Fruit fly (Drosophila melanogaster) whole organism, prepupa: ENCODE results near the gene sni.
A peak's percentile ranks its signal among the peaks of the same experiment; 100 is the strongest.

Experiments used
- CG10631 ChIP-seq: fragments of 200-800 bp; sonication (Bioruptor generic); optimal IDR thresholded peaks from 2 replicates; lab custom pipeline; 2016; ENCODE audit warnings: missing biosample characterization, missing genetic modification characterization
- CG10669 ChIP-seq: fragments of 200-800 bp; sonication (Bioruptor generic); optimal IDR thresholded peaks from 3 replicates; lab custom pipeline; 2018; ENCODE audit warnings: missing biosample characterization, mild to moderate bottlenecking, missing genetic modification characterization, moderate library complexity
- CG11294 ChIP-seq: fragments of 200-800 bp; sonication (Bioruptor generic); IDR thresholded peaks from 2 replicates; pipeline ENCODE4 v1.3.6; 2022; ENCODE audit warnings: missing biosample characterization, missing genetic modification characterization
- CG11762 ChIP-seq: fragments of 200-800 bp; sonication (Bioruptor generic); optimal IDR thresholded peaks from 3 replicates; lab custom pipeline; 2016; ENCODE audit warnings: missing biosample characterization, missing genetic modification characterization; ENCODE audit not compliant: insufficient read depth
- CG11902 ChIP-seq: fragments of 200-800 bp; sonication (Bioruptor generic); optimal IDR thresholded peaks from 3 replicates; lab custom pipeline; 2016; ENCODE audit warnings: missing biosample characterization, missing genetic modification characterization
- CG1621 ChIP-seq: fragments of 200-800 bp; sonication (Bioruptor generic); optimal IDR thresholded peaks from 3 replicates; lab custom pipeline; 2018; ENCODE audit warnings: missing biosample characterization, mild to moderate bottlenecking, missing genetic modification characterization
- CG16779 ChIP-seq: fragments of 200-800 bp; sonication (Bioruptor generic); optimal IDR thresholded peaks from 3 replicates; lab custom pipeline; 2017; ENCODE audit warnings: missing biosample characterization, mild to moderate bottlenecking, missing genetic modification characterization
- CG3032 ChIP-seq: fragments of 200-800 bp; optimal IDR thresholded peaks from 2 replicates; lab custom pipeline; 2019; ENCODE audit warnings: missing biosample characterization, mild to moderate bottlenecking, missing genetic modification characterization, moderate library complexity
- CG31627 ChIP-seq: fragments of 200-800 bp; sonication (Bioruptor generic); optimal IDR thresholded peaks from 3 replicates; lab custom pipeline; 2016; ENCODE audit warnings: missing biosample characterization, missing genetic modification characterization
- CG34406 ChIP-seq: fragments of 200-800 bp; sonication (Bioruptor generic); optimal IDR thresholded peaks from 3 replicates; lab custom pipeline; 2016; ENCODE audit warnings: missing biosample characterization, missing genetic modification characterization
- CG3919 ChIP-seq: fragments of 200-800 bp; sonication (Bioruptor generic); optimal IDR thresholded peaks from 3 replicates; lab custom pipeline; 2016; ENCODE audit warnings: missing biosample characterization, missing genetic modification characterization
- CG6163 ChIP-seq: fragments of 200-800 bp; sonication (Bioruptor generic); IDR thresholded peaks from 3 replicates; pipeline ENCODE4 v1.3.6; 2022; ENCODE audit warnings: missing biosample characterization, missing genetic modification characterization
- CG6792 ChIP-seq: fragments of 200-800 bp; sonication (Bioruptor generic); optimal IDR thresholded peaks from 3 replicates; lab custom pipeline; 2016; ENCODE audit warnings: missing biosample characterization, missing genetic modification characterization
- CG6808 ChIP-seq: fragments of 200-800 bp; sonication (Bioruptor generic); optimal IDR thresholded peaks from 3 replicates; lab custom pipeline; 2017; ENCODE audit warnings: missing biosample characterization, missing genetic modification characterization, mild to moderate bottlenecking, moderate library complexity, missing genetic modification reagents
- CG6854 ChIP-seq: fragments of 200-800 bp; sonication (Bioruptor generic); optimal IDR thresholded peaks from 2 replicates; lab custom pipeline; 2017; ENCODE audit warnings: missing biosample characterization, mild to moderate bottlenecking, missing genetic modification characterization
- CG7368 ChIP-seq: fragments of 200-800 bp; sonication (Bioruptor generic); optimal IDR thresholded peaks from 3 replicates; lab custom pipeline; 2016; ENCODE audit warnings: missing biosample characterization, missing genetic modification characterization
- CG8119 ChIP-seq: fragments of 200-800 bp; sonication (Bioruptor generic); IDR thresholded peaks from 3 replicates; pipeline ENCODE4 v1.3.6; 2022; ENCODE audit warnings: missing biosample characterization, missing genetic modification characterization
- CG8319 ChIP-seq: fragments of 200-800 bp; sonication (Bioruptor generic); optimal IDR thresholded peaks from 3 replicates; lab custom pipeline; 2016; ENCODE audit warnings: missing biosample characterization, missing genetic modification characterization
- CG8632 ChIP-seq: fragments of 200-800 bp; sonication (Bioruptor generic); optimal IDR thresholded peaks from 3 replicates; lab custom pipeline; 2016; ENCODE audit warnings: missing biosample characterization, missing genetic modification characterization
- Eip75B ChIP-seq: fragments of 200-800 bp; sonication (Bioruptor generic); optimal IDR thresholded peaks from 3 replicates; lab custom pipeline; 2016; ENCODE audit warnings: missing biosample characterization, missing genetic modification characterization
- Eip78C ChIP-seq: fragments of 200-800 bp; sonication (Bioruptor generic); peaks from one replicate; lab custom pipeline; 2016; ENCODE audit warnings: missing biosample characterization, missing genetic modification characterization
- Ets21C ChIP-seq: fragments of 200-800 bp; sonication (Bioruptor generic); optimal IDR thresholded peaks from 3 replicates; lab custom pipeline; 2016; ENCODE audit warnings: missing biosample characterization, missing genetic modification characterization
- Gug ChIP-seq: fragments of 200-800 bp; sonication (Bioruptor generic); IDR thresholded peaks from 2 replicates; pipeline ENCODE4 v1.3.6; 2022; ENCODE audit warnings: missing biosample characterization, missing genetic modification characterization
- Hr38 ChIP-seq: sonication (Bioruptor generic); optimal IDR thresholded peaks from 2 replicates; lab custom pipeline; 2016; ENCODE audit warnings: missing biosample characterization, missing genetic modification characterization
- Met ChIP-seq: fragments of 200-800 bp; sonication (Bioruptor generic); optimal IDR thresholded peaks from 3 replicates; lab custom pipeline; 2016; ENCODE audit warnings: missing biosample characterization, missing genetic modification characterization
- Smox ChIP-seq: fragments of 200-800 bp; sonication (Bioruptor generic); optimal IDR thresholded peaks from 3 replicates; lab custom pipeline; 2016; ENCODE audit warnings: missing biosample characterization, missing genetic modification characterization
- Sox102F ChIP-seq: fragments of 200-800 bp; sonication (Bioruptor generic); optimal IDR thresholded peaks from 2 replicates; lab custom pipeline; 2016; ENCODE audit warnings: missing biosample characterization, mild to moderate bottlenecking, missing genetic modification characterization
- achi ChIP-seq: fragments of 200-800 bp; sonication (Bioruptor generic); optimal IDR thresholded peaks from 3 replicates; lab custom pipeline; 2016; ENCODE audit warnings: missing biosample characterization, missing genetic modification characterization
- eg ChIP-seq: fragments of 200-800 bp; sonication (Bioruptor generic); IDR thresholded peaks from 3 replicates; pipeline ENCODE4 v1.3.6; 2022; ENCODE audit warnings: missing biosample characterization, missing genetic modification characterization
- fd59A ChIP-seq: fragments of 200-800 bp; sonication (Bioruptor generic); optimal IDR thresholded peaks from 2 replicates; lab custom pipeline; 2017; ENCODE audit warnings: missing biosample characterization, mild to moderate bottlenecking, missing genetic modification characterization, missing genetic modification reagents
- fd85E ChIP-seq: fragments of 200-800 bp; sonication (Bioruptor generic); optimal IDR thresholded peaks from 3 replicates; lab custom pipeline; 2016; ENCODE audit warnings: missing biosample characterization, missing genetic modification characterization
- fkh ChIP-seq: fragments of 200-800 bp; sonication (Bioruptor generic); optimal IDR thresholded peaks from 3 replicates; lab custom pipeline; 2017; ENCODE audit warnings: missing biosample characterization, mild to moderate bottlenecking, missing genetic modification characterization, moderate library complexity
- net ChIP-seq: fragments of 200-800 bp; sonication (Bioruptor generic); optimal IDR thresholded peaks from 3 replicates; lab custom pipeline; 2016; ENCODE audit warnings: missing biosample characterization, missing genetic modification characterization
- pdm3 ChIP-seq: fragments of 200-800 bp; sonication (Bioruptor generic); optimal IDR thresholded peaks from 3 replicates; lab custom pipeline; 2016; ENCODE audit warnings: missing biosample characterization, missing genetic modification characterization
- salr ChIP-seq, 2 experiments: fragments of 200-800 bp; sonication (Bioruptor generic); optimal IDR thresholded peaks; 3 replicates each; lab custom pipeline; 2016 to 2018; ENCODE audit warnings: missing biosample characterization in 2 of 2, missing genetic modification characterization in 2 of 2, mild to moderate bottlenecking in 1 of 2
- spab ChIP-seq: fragments of 200-800 bp; sonication (Bioruptor generic); optimal IDR thresholded peaks from 2 replicates; lab custom pipeline; 2017; ENCODE audit warnings: missing biosample characterization, mild to moderate bottlenecking, missing genetic modification characterization, missing genetic modification reagents
- ss ChIP-seq, 2 experiments: fragments of 200-800 bp; sonication (Bioruptor generic); optimal IDR thresholded peaks; 2 replicates in 1 of 2; 3 replicates in 1 of 2; lab custom pipeline; 2017 to 2018; ENCODE audit warnings: mild to moderate bottlenecking in 2 of 2, missing biosample characterization in 2 of 2, missing genetic modification characterization in 2 of 2, moderate library complexity in 1 of 2
- topi ChIP-seq: fragments of 200-800 bp; sonication (Bioruptor generic); optimal IDR thresholded peaks from 3 replicates; lab custom pipeline; 2016; ENCODE audit warnings: missing biosample characterization, missing genetic modification characterization
- vri ChIP-seq: fragments of 200-800 bp; sonication (Bioruptor generic); optimal IDR thresholded peaks from 3 replicates; lab custom pipeline; 2016; ENCODE audit warnings: missing biosample characterization, mild to moderate bottlenecking, missing genetic modification characterization

The sni gene

DNA sequence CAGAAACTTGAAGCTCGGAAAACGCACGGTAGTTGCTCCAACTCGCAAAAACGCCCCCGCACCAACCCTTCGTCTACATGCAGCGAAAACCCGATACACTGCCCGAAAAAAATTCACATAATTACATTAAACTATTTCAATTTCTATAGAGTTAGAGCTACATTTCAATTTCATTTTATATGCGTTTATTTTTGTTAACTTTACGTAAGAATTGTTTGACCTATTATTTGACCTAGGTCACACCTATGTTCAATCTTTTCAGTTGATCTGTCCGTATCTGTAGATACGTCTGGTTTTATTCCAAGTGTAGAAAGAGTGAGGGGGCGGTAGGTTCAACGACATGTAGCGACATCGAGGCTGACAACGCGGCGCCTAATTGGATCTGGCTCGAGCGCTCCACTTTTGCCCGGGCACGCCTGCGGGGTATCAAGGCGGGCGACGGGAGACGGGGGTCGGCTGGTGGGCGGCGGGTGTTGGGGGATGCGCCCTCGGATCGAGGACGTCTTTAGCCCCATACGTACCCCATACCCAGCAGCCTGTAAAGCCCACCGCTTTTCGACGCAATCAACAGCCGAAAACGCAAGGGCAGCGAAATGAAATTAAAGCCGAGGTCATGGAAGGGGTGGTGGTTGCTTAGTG, 41.0 kb downstream of the sni start (continued):
- TF ChIP-seq CG31627 (GFP tag; lab: Kevin White, UChicago) (peak; percentile 24), CG7368 (GFP tag; lab: Kevin White, UChicago) (no peak), Eip78C (GFP tag; lab: Kevin White, UChicago) (peak; percentile 79), salr (GFP tag; optimal IDR thresholded peaks at IDR 0.05; lab: Kevin White, UChicago) (no peak), CG6808 (GFP tag; lab: Kevin White, UChicago) (no peak), CG8319 (GFP tag; lab: Kevin White, UChicago) (no peak), CG10669 (GFP tag; lab: Kevin White, UChicago) (peak; percentile 37), Sox102F (GFP tag; lab: Kevin White, UChicago) (no peak), CG11902 (GFP tag; lab: Kevin White, UChicago) (no peak)

DNA sequence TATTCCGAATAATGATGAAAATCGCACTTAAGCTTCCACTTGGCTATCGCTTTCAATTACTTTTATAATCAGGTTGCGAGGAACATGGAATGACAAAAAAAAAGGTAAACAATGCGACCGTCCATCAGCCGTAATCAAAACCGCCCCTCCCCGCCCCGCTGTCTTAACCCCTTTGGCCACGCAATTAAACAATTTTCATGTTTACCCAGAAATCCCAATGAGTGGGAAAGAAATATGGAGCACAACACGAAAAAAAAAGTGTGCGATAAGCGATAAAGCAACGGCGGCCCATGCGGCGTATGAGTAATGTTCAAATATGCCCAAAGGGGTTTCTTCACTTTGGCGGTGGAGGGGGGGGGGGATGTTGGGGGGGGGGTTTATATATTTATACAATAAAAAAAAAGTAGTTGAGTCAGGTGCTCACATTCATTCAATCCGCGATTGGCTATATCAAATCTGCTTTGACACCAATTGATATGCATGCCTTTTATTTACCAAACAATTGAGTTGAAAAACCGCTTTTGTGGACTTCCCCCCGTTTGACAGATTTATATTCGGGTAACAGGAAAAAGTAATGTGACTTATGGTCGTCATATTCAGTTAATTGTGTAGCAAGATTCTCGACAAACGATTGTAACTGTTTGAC, 44.8 kb downstream of the sni start:
- TF ChIP-seq topi (GFP tag; lab: Kevin White, UChicago) (no peak), vri (peak; percentile 56), CG7368 (GFP tag; lab: Kevin White, UChicago) (no peak), CG3919 (no peak), spab (no peak), eg (GFP tag; lab: Robert Waterston, UW) (0 out of 3 replicates have a peak, but pooled peaks have one; percentile 22), pdm3 (GFP tag; lab: Kevin White, UChicago) (no peak), fd59A (GFP tag; lab: Kevin White, UChicago) (no peak), CG3032 (tag; lab: Kevin White, UChicago) (no peak), achi (no peak), Smox (GFP tag; lab: Kevin White, UChicago) (no peak), ss (GFP tag; optimal IDR thresholded peaks at IDR 0.05; lab: Kevin White, UChicago) (no peak), fkh (GFP tag; lab: Kevin White, UChicago) (peak; percentile 96), CG6792 (GFP tag; lab: Kevin White, UChicago) (no peak), fd85E (GFP tag; lab: Kevin White, UChicago) (no peak), CG1621 (tag; lab: Kevin White, UChicago) (no peak), CG10631 (GFP tag; lab: Kevin White, UChicago) (no peak), salr (GFP tag; optimal IDR thresholded peaks at IDR 0.05; lab: Kevin White, UChicago) (no peak), CG10669 (GFP tag; lab: Kevin White, UChicago) (no peak), CG8119 (GFP tag; lab: Robert Waterston, UW) (no peak), Ets21C (no peak), Hr38 (GFP tag; lab: Kevin White, UChicago) (no peak), CG16779 (tag; lab: Kevin White, UChicago) (no peak), CG34406 (no peak), Gug (GFP tag; lab: Robert Waterston, UW) (no peak), CG11294 (GFP tag; lab: Robert Waterston, UW) (no peak), net (GFP tag; lab: Kevin White, UChicago) (no peak), CG6854 (GFP tag; lab: Kevin White, UChicago) (no peak), CG6163 (GFP tag; lab: Robert Waterston, UW) (0 out of 3 replicates have a peak, but pooled peaks have one; percentile 28), CG11762 (GFP tag; lab: Kevin White, UChicago) (no peak), Met (GFP tag; lab: Kevin White, UChicago) (no peak), Eip75B (GFP tag; lab: Kevin White, UChicago) (no peak), CG8632 (GFP tag; lab: Kevin White, UChicago) (no peak)
